Fruit fly (Drosophila melanogaster) whole organism, embryonic: ENCODE measurements around the gene CG11980.

ENCODE experiments used
- BEAF-32 ChIP-seq: fragments of 200-800 bp; sonication (Bioruptor generic); optimal IDR thresholded peaks from 3 replicates; lab custom pipeline; 2017; ENCODE audit warnings: missing biosample characterization, missing genetic modification characterization, mild to moderate bottlenecking, moderate library complexity, missing genetic modification reagents
- C15 ChIP-seq: fragments of 200-800 bp; sonication (Bioruptor generic); IDR thresholded peaks from 3 replicates; pipeline ENCODE4 v1.3.6; 2022; ENCODE audit warnings: missing biosample characterization, missing genetic modification characterization
- CG10267 ChIP-seq: fragments of 200-800 bp; sonication (Bioruptor generic); optimal IDR thresholded peaks from 2 replicates; lab custom pipeline; 2018; ENCODE audit warnings: missing biosample characterization, mild to moderate bottlenecking, missing genetic modification characterization, moderate library complexity
- CG10366 ChIP-seq: fragments of 200-800 bp; sonication (Bioruptor generic); IDR thresholded peaks from 2 replicates; pipeline ENCODE4 v1.3.6; 2022; ENCODE audit warnings: missing biosample characterization, missing genetic modification characterization
- CG10431 ChIP-seq: fragments of 200-800 bp; sonication (Bioruptor generic); optimal IDR thresholded peaks from 3 replicates; lab custom pipeline; 2018; ENCODE audit warnings: missing biosample characterization, mild to moderate bottlenecking, missing genetic modification characterization
- CG10979 ChIP-seq: fragments of 200-800 bp; sonication (Bioruptor generic); optimal IDR thresholded peaks from 2 replicates; lab custom pipeline; 2018; ENCODE audit warnings: missing biosample characterization, mild to moderate bottlenecking, missing genetic modification characterization, moderate library complexity
- CG1529 ChIP-seq: fragments of 200-800 bp; sonication (Bioruptor generic); optimal IDR thresholded peaks from 3 replicates; lab custom pipeline; 2018; ENCODE audit warnings: missing biosample characterization, missing genetic modification characterization
- CG1603 ChIP-seq: fragments of 200-800 bp; sonication (Bioruptor generic); optimal IDR thresholded peaks from 2 replicates; lab custom pipeline; 2019; ENCODE audit warnings: missing biosample characterization, mild to moderate bottlenecking, missing genetic modification characterization, moderate library complexity
- CG16863 ChIP-seq: fragments of 200-800 bp; sonication (Bioruptor generic); optimal IDR thresholded peaks from 3 replicates; lab custom pipeline; 2016; ENCODE audit warnings: missing biosample characterization, missing genetic modification characterization
- CG17186 ChIP-seq: fragments of 200-800 bp; sonication (Bioruptor generic); optimal IDR thresholded peaks from 3 replicates; lab custom pipeline; 2017; ENCODE audit warnings: missing biosample characterization, missing genetic modification reagents, missing genetic modification characterization
- CG17568 ChIP-seq: fragments of 200-800 bp; sonication (Bioruptor generic); optimal IDR thresholded peaks from 2 replicates; lab custom pipeline; 2018; ENCODE audit warnings: missing biosample characterization, mild to moderate bottlenecking, missing genetic modification characterization, moderate library complexity
- CG2116 ChIP-seq: fragments of 200-800 bp; sonication (Bioruptor generic); optimal IDR thresholded peaks from 3 replicates; lab custom pipeline; 2018; ENCODE audit warnings: missing biosample characterization, mild to moderate bottlenecking, missing genetic modification characterization
- CG2129 ChIP-seq: fragments of 200-800 bp; sonication (Bioruptor generic); IDR thresholded peaks from 2 replicates; pipeline ENCODE4 v1.3.6; 2022; ENCODE audit warnings: missing biosample characterization, missing genetic modification characterization; ENCODE audit not compliant: partially characterized antibody
- CG2199 ChIP-seq: fragments of 200-800 bp; sonication (Bioruptor generic); IDR thresholded peaks from 3 replicates; pipeline ENCODE4 v1.3.6; 2022; ENCODE audit warnings: missing biosample characterization, missing genetic modification characterization
- CG2202 ChIP-seq: fragments of 200-800 bp; sonication (Bioruptor generic); optimal IDR thresholded peaks from 2 replicates; lab custom pipeline; 2018; ENCODE audit warnings: missing biosample characterization, mild to moderate bottlenecking, missing genetic modification characterization
- CG2712 ChIP-seq: fragments of 200-800 bp; optimal IDR thresholded peaks from 3 replicates; lab custom pipeline; 2019; ENCODE audit warnings: missing biosample characterization, mild to moderate bottlenecking, missing genetic modification characterization, moderate library complexity
- CG30020 ChIP-seq: fragments of 200-800 bp; optimal IDR thresholded peaks from 2 replicates; lab custom pipeline; 2019; ENCODE audit warnings: missing biosample characterization, mild to moderate bottlenecking, missing genetic modification characterization, moderate library complexity
- CG31441 ChIP-seq: fragments of 200-800 bp; sonication (Bioruptor generic); IDR thresholded peaks from 2 replicates; pipeline ENCODE4 v1.3.6; 2022; ENCODE audit warnings: missing biosample characterization, missing genetic modification characterization
- CG34376 ChIP-seq: fragments of 200-800 bp; sonication (Bioruptor generic); optimal IDR thresholded peaks from 2 replicates; lab custom pipeline; 2018; ENCODE audit warnings: missing biosample characterization, mild to moderate bottlenecking, missing genetic modification characterization
- CG4617 ChIP-seq: fragments of 200-800 bp; sonication (Bioruptor generic); optimal IDR thresholded peaks from 3 replicates; lab custom pipeline; 2016; ENCODE audit warnings: missing biosample characterization, missing genetic modification characterization, borderline replicate concordance
- CG6683 ChIP-seq: fragments of 200-800 bp; sonication (Bioruptor generic); optimal IDR thresholded peaks from 2 replicates; lab custom pipeline; 2017; ENCODE audit warnings: missing biosample characterization, mild to moderate bottlenecking, missing genetic modification characterization, missing genetic modification reagents
- CG8478 ChIP-seq: fragments of >200 bp; optimal IDR thresholded peaks from 2 replicates; lab custom pipeline; 2018
- CG9609 ChIP-seq: fragments of 200-800 bp; sonication (Bioruptor generic); optimal IDR thresholded peaks from 3 replicates; lab custom pipeline; 2016; ENCODE audit warnings: missing biosample characterization, missing genetic modification characterization
- CG9797 ChIP-seq: fragments of 200-800 bp; sonication (Bioruptor generic); optimal IDR thresholded peaks from 3 replicates; lab custom pipeline; 2018; ENCODE audit warnings: missing biosample characterization, mild to moderate bottlenecking, missing genetic modification characterization
- CTCF ChIP-seq: fragments of 200-800 bp; sonication (Bioruptor generic); optimal IDR thresholded peaks from 2 replicates; lab custom pipeline; 2017; ENCODE audit warnings: missing biosample characterization, mild to moderate bottlenecking, missing genetic modification characterization, moderate library complexity
- CrebB ChIP-seq: fragments of 200-800 bp; sonication (Bioruptor generic); optimal IDR thresholded peaks from 3 replicates; lab custom pipeline; 2018; ENCODE audit warnings: missing biosample characterization, mild to moderate bottlenecking, missing genetic modification characterization
- Dek ChIP-seq: fragments of 200-800 bp; sonication (Bioruptor generic); optimal IDR thresholded peaks from 3 replicates; lab custom pipeline; 2019; ENCODE audit warnings: missing biosample characterization, mild to moderate bottlenecking, missing genetic modification characterization, moderate library complexity
- E2f2 ChIP-seq: fragments of 200-800 bp; sonication (Bioruptor generic); IDR thresholded peaks from 2 replicates; pipeline ENCODE4 v1.3.6; 2022; ENCODE audit warnings: missing biosample characterization, missing genetic modification characterization
- Elba2 ChIP-seq: fragments of 200-800 bp; sonication (Bioruptor generic); optimal IDR thresholded peaks from 3 replicates; lab custom pipeline; 2016; ENCODE audit warnings: missing biosample characterization, missing genetic modification characterization
- Ets65A ChIP-seq: fragments of 200-800 bp; sonication (Bioruptor generic); peaks from one replicate; lab custom pipeline; 2016; ENCODE audit warnings: missing biosample characterization, missing genetic modification characterization
- Gug ChIP-seq: fragments of 200-800 bp; sonication (Bioruptor generic); IDR thresholded peaks from 4 replicates; pipeline ENCODE4 v1.3.6; 2022; ENCODE audit warnings: missing biosample characterization, missing genetic modification characterization
- HLH4C ChIP-seq: fragments of 200-800 bp; sonication (Bioruptor generic); IDR thresholded peaks from 3 replicates; pipeline ENCODE4 v1.3.6; 2022; ENCODE audit warnings: missing biosample characterization, missing genetic modification characterization; ENCODE audit not compliant: partially characterized antibody
- HmgD ChIP-seq: fragments of 200-800 bp; sonication (Bioruptor generic); optimal IDR thresholded peaks from 3 replicates; lab custom pipeline; 2016; ENCODE audit warnings: missing biosample characterization, missing genetic modification characterization
- Hmx ChIP-seq: fragments of 200-800 bp; sonication (Bioruptor generic); optimal IDR thresholded peaks from 2 replicates; lab custom pipeline; 2016; ENCODE audit warnings: missing biosample characterization, missing genetic modification characterization
- Hr3 ChIP-seq: fragments of 200-800 bp; sonication (Bioruptor generic); optimal IDR thresholded peaks from 3 replicates; lab custom pipeline; 2016; ENCODE audit warnings: missing biosample characterization, missing genetic modification characterization
- Mad ChIP-seq: fragments of 200-800 bp; sonication (Bioruptor generic); optimal IDR thresholded peaks from 2 replicates; lab custom pipeline; 2016; ENCODE audit warnings: missing biosample characterization, missing genetic modification characterization
- Nf-YC ChIP-seq: fragments of 200-800 bp; optimal IDR thresholded peaks from 3 replicates; lab custom pipeline; 2019; ENCODE audit warnings: missing biosample characterization, mild to moderate bottlenecking, missing genetic modification characterization, moderate library complexity
- abd-A ChIP-seq: fragments of 200-800 bp; sonication (Bioruptor generic); optimal IDR thresholded peaks from 3 replicates; lab custom pipeline; 2019; ENCODE audit warnings: missing biosample characterization, mild to moderate bottlenecking, missing genetic modification characterization, moderate library complexity
- az2 ChIP-seq: fragments of 200-800 bp; sonication (Bioruptor generic); optimal IDR thresholded peaks from 3 replicates; lab custom pipeline; 2016; ENCODE audit warnings: missing biosample characterization, missing genetic modification characterization
- cato ChIP-seq: fragments of 200-800 bp; sonication (Bioruptor generic); optimal IDR thresholded peaks from 2 replicates; lab custom pipeline; 2016; ENCODE audit warnings: missing biosample characterization, missing genetic modification characterization, borderline replicate concordance
- crol ChIP-seq: fragments of 200-800 bp; sonication (Bioruptor generic); IDR thresholded peaks from 2 replicates; pipeline ENCODE4 v1.3.6; 2022; ENCODE audit warnings: missing biosample characterization, missing genetic modification characterization
- da ChIP-seq: fragments of 200-800 bp; sonication (Bioruptor generic); optimal IDR thresholded peaks from 2 replicates; lab custom pipeline; 2016; ENCODE audit warnings: missing biosample characterization, missing genetic modification characterization
- fd64A ChIP-seq: fragments of 200-800 bp; sonication (Bioruptor generic); optimal IDR thresholded peaks from 3 replicates; lab custom pipeline; 2018; ENCODE audit warnings: missing biosample characterization, mild to moderate bottlenecking, missing genetic modification characterization
- gfzf ChIP-seq: fragments of 200-800 bp; sonication (Bioruptor generic); optimal IDR thresholded peaks from 2 replicates; lab custom pipeline; 2016; ENCODE audit warnings: missing biosample characterization, mild to moderate bottlenecking, missing genetic modification characterization, moderate library complexity
- hth ChIP-seq: fragments of >200 bp; optimal IDR thresholded peaks from 2 replicates; lab custom pipeline; 2017; ENCODE audit warnings: inconsistent platforms
- insv ChIP-seq, 2 experiments: fragments of 200-800 bp; sonication (Bioruptor generic); optimal IDR thresholded peaks; 3 replicates each; lab custom pipeline; 2016 to 2018; ENCODE audit warnings: missing biosample characterization in 2 of 2, missing genetic modification characterization in 2 of 2
- lbe ChIP-seq: fragments of 200-800 bp; sonication (Bioruptor generic); optimal IDR thresholded peaks from 2 replicates; lab custom pipeline; 2016; ENCODE audit warnings: missing biosample characterization, mild to moderate bottlenecking, missing genetic modification characterization
- phol ChIP-seq: fragments of 200-800 bp; sonication (Bioruptor generic); optimal IDR thresholded peaks from 3 replicates; lab custom pipeline; 2018; ENCODE audit warnings: missing biosample characterization, mild to moderate bottlenecking, missing genetic modification characterization, moderate library complexity
- pros ChIP-seq: fragments of 200-800 bp; sonication (Bioruptor generic); optimal IDR thresholded peaks from 3 replicates; lab custom pipeline; 2019; ENCODE audit warnings: missing biosample characterization, mild to moderate bottlenecking, missing genetic modification characterization, moderate library complexity
- run ChIP-seq: fragments of 200-800 bp; sonication (Bioruptor generic); optimal IDR thresholded peaks from 3 replicates; lab custom pipeline; 2018; ENCODE audit warnings: missing biosample characterization, mild to moderate bottlenecking, missing genetic modification characterization
- z ChIP-seq: fragments of 200-800 bp; sonication (Bioruptor generic); IDR thresholded peaks from 3 replicates; pipeline ENCODE4 v1.3.6; 2022; ENCODE audit warnings: missing biosample characterization, missing genetic modification characterization
- zen ChIP-seq: fragments of 200-800 bp; sonication (Bioruptor generic); optimal IDR thresholded peaks from 3 replicates; lab custom pipeline; 2018; ENCODE audit warnings: missing biosample characterization, mild to moderate bottlenecking, missing genetic modification characterization, moderate library complexity

CG11980 gene

DNA sequence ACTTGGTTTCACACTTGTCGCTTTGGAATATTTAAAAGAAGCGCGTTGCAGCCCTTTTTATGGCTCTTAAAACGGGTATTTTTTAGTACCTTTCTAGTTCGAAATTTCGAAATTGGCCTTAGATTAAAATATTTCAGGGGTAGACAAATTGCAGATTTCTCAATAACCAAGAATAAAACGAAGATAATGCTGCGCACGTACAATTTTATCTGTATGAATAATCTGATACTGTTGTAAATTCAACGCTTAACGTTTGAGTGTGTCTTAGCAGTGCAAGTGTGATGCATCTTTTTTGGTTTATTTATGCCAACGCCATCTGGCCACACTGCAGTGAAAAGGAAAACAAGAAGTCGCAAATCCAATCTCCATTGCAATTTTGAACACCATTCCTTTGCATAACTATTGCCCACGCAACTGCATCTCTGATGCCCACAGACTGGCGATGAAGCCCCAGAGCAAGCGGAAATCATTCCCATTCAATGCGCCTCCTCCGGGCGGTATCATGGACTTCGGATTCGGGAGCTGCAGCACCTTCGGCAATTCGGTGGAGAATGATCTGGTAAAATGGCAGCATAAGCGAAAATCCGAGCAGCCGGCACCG is 46.8 kb downstream of the CG11980 start, which contains the start of gene Nmdmc (continued):
- TF ChIP-seq CG17186 (GFP tag; lab: Kevin White, UChicago) (peak; percentile 13), cato (GFP tag; lab: Kevin White, UChicago) (no peak), CG1603 (peak; percentile 60), Gug (no peak), zen (tag; lab: Kevin White, UChicago) (peak; percentile 8), CG30020 (tag; lab: Kevin White, UChicago) (peak; percentile 14), CG10366 (no peak), CG2202 (tag; lab: Kevin White, UChicago) (no peak), Hr3 (GFP tag; lab: Kevin White, UChicago) (no peak), CG31441 (GFP tag; lab: Robert Waterston, UW) (no peak), Mad (GFP tag; lab: Kevin White, UChicago) (no peak), az2 (GFP tag; lab: Kevin White, UChicago) (no peak), Ets65A (GFP tag; lab: Kevin White, UChicago) (peak; percentile 82), Hmx (no peak), CG16863 (GFP tag; lab: Kevin White, UChicago) (no peak), lbe (peak; percentile 29), CG2129 (GFP tag; lab: Robert Waterston, UW) (no peak), da (no peak), CG17568 (GFP tag; lab: Kevin White, UChicago) (no peak), fd64A (GFP tag; lab: Kevin White, UChicago) (no peak), HmgD (GFP tag; lab: Kevin White, UChicago) (no peak), CG2712 (tag; lab: Kevin White, UChicago) (peak; percentile 25), Elba2 (no peak), BEAF-32 (peak; percentile 44), HLH4C (GFP tag; lab: Robert Waterston, UW) (no peak), CG10267 (peak; percentile 55), hth (lab: Kevin White, UChicago) (no peak), CG6683 (no peak), C15 (GFP tag; lab: Robert Waterston, UW) (no peak), CG34376 (GFP tag; lab: Kevin White, UChicago) (peak; percentile 26), z (GFP tag; lab: Robert Waterston, UW) (no peak), CG9797 (peak; percentile 90), CG10431 (GFP tag; lab: Kevin White, UChicago) (no peak), CG2199 (GFP tag; lab: Robert Waterston, UW) (no peak), abd-A (peak; percentile 81), CG10979 (tag; lab: Kevin White, UChicago) (no peak), phol (tag; lab: Kevin White, UChicago) (peak; percentile 62), gfzf (peak; percentile 95), CrebB (tag; lab: Kevin White, UChicago) (no peak), CG1529 (GFP tag; lab: Kevin White, UChicago) (no peak), CG2116 (peak; percentile 57), crol (GFP tag; lab: Robert Waterston, UW) (no peak), Dek (tag; lab: Kevin White, UChicago) (no peak), Nf-YC (tag; lab: Kevin White, UChicago) (peak; percentile 36), CG8478 (lab: Kevin White, UChicago) (no peak), run (no peak), CG4617 (GFP tag; lab: Kevin White, UChicago) (peak; percentile 66), CTCF (peak; percentile 18), CG9609 (GFP tag; lab: Kevin White, UChicago) (no peak), E2f2 (GFP tag; lab: Robert Waterston, UW) (no peak), pros (GFP tag; lab: Kevin White, UChicago) (no peak), insv (GFP tag; optimal IDR thresholded peaks at IDR 0.05; lab: Kevin White, UChicago) (no peak)
